Fruit fly (Drosophila melanogaster): ENCODE data around the gene CG43993.

dm6 chr3L:12082521-12082841, 50.1 kb downstream of the CG43993 start:
- TF ChIP-seq CTCF (optimal IDR thresholded peaks at IDR 0.05) (no peak), CG8478 (optimal IDR thresholded peaks at IDR 0.05) (no peak)

Data from S2 (cell line).